Worm (Caenorhabditis elegans) whole organism, L3 larva: Measurements from ENCODE around the gene K12H6.12.

Experiments
- aly-2 ChIP-seq: fragments of 150-350 bp; optimal IDR thresholded peaks from 2 replicates; lab custom pipeline; 2014; ENCODE audit warnings: missing biosample characterization, missing genetic modification characterization
- ama-1 ChIP-seq: fragments of 150-350 bp; optimal IDR thresholded peaks from 2 replicates; lab custom pipeline; 2018
- ceh-16 ChIP-seq: sonication (generic microtip); optimal IDR thresholded peaks from 2 replicates; lab custom pipeline; 2017; ENCODE audit warnings: missing biosample characterization, missing genetic modification characterization
- ceh-28 ChIP-seq: fragments of 150-350 bp; optimal IDR thresholded peaks from 2 replicates; lab custom pipeline; 2014; ENCODE audit warnings: missing biosample characterization, missing genetic modification reagents, missing genetic modification characterization
- ceh-82 ChIP-seq: fragments of 150-350 bp; optimal IDR thresholded peaks from 2 replicates; lab custom pipeline; 2014; ENCODE audit warnings: missing biosample characterization, missing genetic modification characterization
- ceh-9 ChIP-seq: sonication (generic microtip); optimal IDR thresholded peaks from 2 replicates; lab custom pipeline; 2018; ENCODE audit warnings: missing biosample characterization, missing genetic modification characterization
- daf-12 ChIP-seq: fragments of 150-350 bp; optimal IDR thresholded peaks from 2 replicates; lab custom pipeline; 2014; ENCODE audit warnings: missing biosample characterization, missing genetic modification reagents, missing genetic modification characterization
- egl-27 ChIP-seq: sonication (generic microtip); optimal IDR thresholded peaks from 4 replicates; lab custom pipeline; 2017; ENCODE audit warnings: missing biosample characterization, missing genetic modification reagents, missing genetic modification characterization
- egl-5 ChIP-seq: fragments of 150-350 bp; optimal IDR thresholded peaks from 2 replicates; lab custom pipeline; 2017; ENCODE audit warnings: missing biosample characterization, missing genetic modification reagents, missing genetic modification characterization, inconsistent platforms
- elt-1 ChIP-seq: fragments of 150-350 bp; optimal IDR thresholded peaks from 2 replicates; lab custom pipeline; 2014; ENCODE audit warnings: missing biosample characterization, missing genetic modification characterization
- elt-2 ChIP-seq: sonication (generic microtip); optimal IDR thresholded peaks from 2 replicates; lab custom pipeline; 2016; ENCODE audit warnings: missing genetic modification reagents, mild to moderate bottlenecking, missing genetic modification characterization, missing compliant biosample characterization
- elt-3 ChIP-seq, 3 experiments: fragments of 150-350 bp in 1 of 3; sonication (generic microtip) in 2 of 3; optimal IDR thresholded peaks; 2 replicates in 2 of 3; 4 replicates in 1 of 3; lab custom pipeline; 2014 to 2017; ENCODE audit warnings: missing biosample characterization in 3 of 3, missing genetic modification characterization in 3 of 3
- fkh-10 ChIP-seq: sonication (generic microtip); optimal IDR thresholded peaks from 2 replicates; lab custom pipeline; 2017; ENCODE audit warnings: missing biosample characterization, missing genetic modification reagents, missing genetic modification characterization
- fkh-2 ChIP-seq: fragments of 150-350 bp; optimal IDR thresholded peaks from 2 replicates; lab custom pipeline; 2014; ENCODE audit warnings: missing biosample characterization, missing genetic modification reagents, missing genetic modification characterization
- fos-1 ChIP-seq: fragments of 150-350 bp; optimal IDR thresholded peaks from 2 replicates; lab custom pipeline; 2014; ENCODE audit warnings: missing biosample characterization, missing genetic modification characterization
- hmg-11 ChIP-seq: sonication (generic microtip); optimal IDR thresholded peaks from 2 replicates; lab custom pipeline; 2016; ENCODE audit warnings: missing genetic modification characterization, missing compliant biosample characterization
- jun-1 ChIP-seq: fragments of 150-350 bp; optimal IDR thresholded peaks from 2 replicates; lab custom pipeline; 2014; ENCODE audit warnings: missing biosample characterization, missing genetic modification reagents, missing genetic modification characterization
- lin-15B ChIP-seq: fragments of 150-350 bp; optimal IDR thresholded peaks from 2 replicates; lab custom pipeline; 2014; ENCODE audit warnings: missing biosample characterization, missing genetic modification characterization
- lin-39 ChIP-seq: fragments of 150-350 bp; optimal IDR thresholded peaks from 2 replicates; lab custom pipeline; 2018; ENCODE audit warnings: missing biosample characterization, missing genetic modification reagents, missing genetic modification characterization
- lsy-12 ChIP-seq: sonication (generic microtip); optimal IDR thresholded peaks from 2 replicates; lab custom pipeline; 2016; ENCODE audit warnings: mild to moderate bottlenecking, missing genetic modification characterization, missing compliant biosample characterization
- mdl-1 ChIP-seq: fragments of 150-350 bp; optimal IDR thresholded peaks from 2 replicates; lab custom pipeline; 2014; ENCODE audit warnings: missing biosample characterization, missing genetic modification characterization
- nfya-1 ChIP-seq: sonication (generic microtip); optimal IDR thresholded peaks from 2 replicates; lab custom pipeline; 2017; ENCODE audit warnings: missing genetic modification characterization, mild to moderate bottlenecking, missing compliant biosample characterization, antibody characterized with exemption, moderate library complexity; ENCODE audit not compliant: insufficient read depth
- nhr-11 ChIP-seq: fragments of 150-350 bp; optimal IDR thresholded peaks from 2 replicates; lab custom pipeline; 2014; ENCODE audit warnings: missing biosample characterization, missing genetic modification characterization
- nhr-12 ChIP-seq: fragments of 150-350 bp; optimal IDR thresholded peaks from 2 replicates; lab custom pipeline; 2014; ENCODE audit warnings: missing biosample characterization, missing genetic modification characterization
- nhr-237 ChIP-seq: fragments of 150-350 bp; optimal IDR thresholded peaks from 2 replicates; lab custom pipeline; 2014; ENCODE audit warnings: missing biosample characterization, missing genetic modification characterization
- nhr-25 ChIP-seq: sonication (generic microtip); optimal IDR thresholded peaks from 2 replicates; lab custom pipeline; 2017; ENCODE audit warnings: missing biosample characterization, missing genetic modification characterization
- nhr-28 ChIP-seq: fragments of 150-350 bp; optimal IDR thresholded peaks from 2 replicates; lab custom pipeline; 2014; ENCODE audit warnings: missing biosample characterization, missing genetic modification characterization
- nhr-43 ChIP-seq: sonication (generic microtip); optimal IDR thresholded peaks from 2 replicates; lab custom pipeline; 2016; ENCODE audit warnings: mild to moderate bottlenecking, missing genetic modification characterization, missing compliant biosample characterization; ENCODE audit not compliant: poor library complexity, severe bottlenecking
- nhr-67 ChIP-seq: fragments of 150-350 bp; optimal IDR thresholded peaks from 2 replicates; lab custom pipeline; 2014; ENCODE audit warnings: missing biosample characterization, missing genetic modification characterization
- nhr-76 ChIP-seq: fragments of 150-350 bp; sonication (generic microtip); optimal IDR thresholded peaks from 5 replicates; lab custom pipeline; 2014; ENCODE audit warnings: missing biosample characterization, missing genetic modification characterization
- nhr-77 ChIP-seq: fragments of 150-350 bp; optimal IDR thresholded peaks from 2 replicates; lab custom pipeline; 2014; ENCODE audit warnings: missing biosample characterization, missing genetic modification characterization
- pha-4 ChIP-seq: fragments of 150-350 bp; optimal IDR thresholded peaks from 2 replicates; lab custom pipeline; 2014; ENCODE audit warnings: missing biosample characterization, missing genetic modification reagents, missing genetic modification characterization
- pqm-1 ChIP-seq: fragments of 150-350 bp; optimal IDR thresholded peaks from 2 replicates; lab custom pipeline; 2017; ENCODE audit warnings: missing biosample characterization, missing genetic modification characterization, inconsistent platforms
- skn-1 ChIP-seq: fragments of 150-350 bp; optimal IDR thresholded peaks from 2 replicates; lab custom pipeline; 2014; ENCODE audit warnings: missing biosample characterization, missing genetic modification characterization
- snpc-4 ChIP-seq: fragments of 150-350 bp; optimal IDR thresholded peaks from 2 replicates; lab custom pipeline; 2014; ENCODE audit warnings: missing biosample characterization, missing genetic modification characterization
- tbx-2 ChIP-seq: sonication (generic microtip); optimal IDR thresholded peaks from 2 replicates; lab custom pipeline; 2016; ENCODE audit warnings: mild to moderate bottlenecking, missing genetic modification characterization, missing compliant biosample characterization
- unc-39 ChIP-seq: sonication (generic microtip); optimal IDR thresholded peaks from 4 replicates; lab custom pipeline; 2017; ENCODE audit warnings: missing biosample characterization, missing genetic modification characterization
- unc-62 ChIP-seq: fragments of 150-350 bp; sonication (generic microtip); optimal IDR thresholded peaks from 4 replicates; lab custom pipeline; 2014; ENCODE audit warnings: missing biosample characterization, missing genetic modification reagents, missing genetic modification characterization
- zag-1 ChIP-seq: fragments of 150-350 bp; optimal IDR thresholded peaks from 2 replicates; lab custom pipeline; 2014; ENCODE audit warnings: missing biosample characterization, missing genetic modification characterization
- ztf-11 ChIP-seq: fragments of 150-350 bp; optimal IDR thresholded peaks from 2 replicates; lab custom pipeline; 2014; ENCODE audit warnings: missing biosample characterization, missing genetic modification characterization
- ztf-4 ChIP-seq: fragments of 150-350 bp; optimal IDR thresholded peaks from 2 replicates; lab custom pipeline; 2014; ENCODE audit warnings: missing biosample characterization, missing genetic modification characterization

The K12H6.12 gene

DNA sequence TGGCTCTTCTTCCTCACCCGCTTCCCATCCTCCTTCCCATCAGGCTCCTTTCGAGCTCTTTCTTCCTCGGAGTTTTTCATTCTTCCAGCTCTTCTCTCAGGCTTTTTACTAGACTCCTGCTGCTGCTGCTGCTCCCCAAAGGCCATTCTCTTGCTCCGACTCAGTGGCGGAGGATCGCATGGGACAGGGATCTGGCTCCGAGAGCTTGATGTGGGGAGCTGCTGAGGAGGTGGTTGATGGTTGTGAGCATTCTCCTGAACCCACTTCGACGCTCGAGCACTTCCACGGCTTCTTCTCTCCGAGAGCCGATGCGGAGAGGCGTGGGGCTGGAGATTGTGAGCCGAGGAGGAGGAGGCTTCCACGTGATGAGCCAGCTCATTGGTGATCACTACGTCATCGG is 22.2 kb upstream of the K12H6.12 start:
- TF ChIP-seq unc-39 (tag; lab: Kevin White, UChicago) (no peak), egl-27 (tag; lab: Kevin White, UChicago) (no peak), hmg-11 (tag; lab: Kevin White, UChicago) (no peak), fkh-2 (no peak), lsy-12 (tag; lab: Kevin White, UChicago) (no peak), elt-1 (tag; lab: Kevin White, UChicago) (no peak), pha-4 (no peak), ceh-9 (tag; lab: Kevin White, UChicago) (no peak)

- TF ChIP-seq ceh-9 (tag; lab: Kevin White, UChicago): no peak
- TF ChIP-seq mdl-1 (tag; lab: Kevin White, UChicago): no peak
- peak; percentile 21 for TF ChIP-seq elt-2
- TF ChIP-seq nhr-25 (tag; lab: Kevin White, UChicago): no peak
- TF ChIP-seq nhr-12 (tag; lab: Kevin White, UChicago): no peak
- peak; percentile 63 for TF ChIP-seq lin-39 (tag; lab: Kevin White, UChicago)
- no peak for TF ChIP-seq nhr-43 (tag; lab: Kevin White, UChicago)
- TF ChIP-seq nhr-237 (tag; lab: Kevin White, UChicago): no peak
- TF ChIP-seq fos-1 (tag; lab: Kevin White, UChicago): no peak
- no peak for TF ChIP-seq nhr-77 (tag; lab: Kevin White, UChicago)
- TF ChIP-seq lin-15B (tag; lab: Kevin White, UChicago): peak; percentile 47
- no peak for TF ChIP-seq zag-1
- no peak for TF ChIP-seq ztf-4 (tag; lab: Kevin White, UChicago)
- no peak for TF ChIP-seq unc-62 (GFP tag; lab: Kevin White, UChicago)
- no peak for TF ChIP-seq tbx-2 (tag; lab: Kevin White, UChicago)
- no peak for TF ChIP-seq snpc-4 (tag; lab: Kevin White, UChicago)
- no peak for TF ChIP-seq unc-39 (tag; lab: Kevin White, UChicago)
- TF ChIP-seq pha-4: no peak
- TF ChIP-seq daf-12: no peak
- no peak for TF ChIP-seq pqm-1 (tag; lab: Kevin White, UChicago)
- TF ChIP-seq nhr-76: no peak
- TF ChIP-seq fkh-10 (GFP tag; lab: Kevin White, UChicago): no peak
- no peak for TF ChIP-seq ama-1 (lab: Kevin White, UChicago)
- no peak for TF ChIP-seq lsy-12 (tag; lab: Kevin White, UChicago)
- TF ChIP-seq jun-1 (tag; lab: Kevin White, UChicago): no peak
- no peak for TF ChIP-seq ceh-82 (tag; lab: Kevin White, UChicago)
- no peak for TF ChIP-seq nfya-1 (tag; lab: Kevin White, UChicago)
- no peak for TF ChIP-seq ceh-16 (tag; lab: Kevin White, UChicago)
- no peak for TF ChIP-seq ceh-28 (tag; lab: Kevin White, UChicago)
- TF ChIP-seq aly-2 (tag; lab: Kevin White, UChicago): no peak
- no peak for TF ChIP-seq nhr-28 (tag; lab: Kevin White, UChicago)
- peak; percentile 85 for TF ChIP-seq hmg-11 (tag; lab: Kevin White, UChicago)
- no peak for TF ChIP-seq skn-1
- TF ChIP-seq nhr-11 (tag; lab: Kevin White, UChicago): no peak
Measured at ce11 chrII:2787031-2787512, 20.9 kb upstream of the K12H6.12 start, which contains the start of the genes F08D12.12 and srpa-72. Gene F08D12.12, minus strand, starts transcription at chrII:2787081. Gene srpa-72, plus strand, starts transcription at chrII:2787481.

DNA sequence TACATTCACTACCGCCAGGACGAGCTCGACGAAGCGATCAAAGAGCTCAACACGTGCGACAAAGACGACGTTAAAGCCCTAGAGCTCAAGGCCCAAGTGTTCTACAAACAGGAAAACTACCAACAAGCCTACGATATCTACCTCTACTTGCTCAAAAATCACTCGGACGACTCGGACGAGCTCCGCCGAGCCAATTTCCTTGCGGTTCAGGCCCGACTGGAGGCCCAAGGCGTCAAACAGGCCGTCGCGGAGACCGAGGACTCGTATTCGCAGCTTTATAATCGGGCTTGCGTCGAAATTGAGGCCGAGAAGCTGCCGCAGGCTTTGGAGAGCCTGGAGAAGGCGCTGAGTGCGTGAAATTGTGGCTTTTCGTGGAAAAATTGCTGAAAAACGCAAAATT is 20.1 kb upstream of the K12H6.12 start:
- no peak for TF ChIP-seq hmg-11 (tag; lab: Kevin White, UChicago)
- TF ChIP-seq lin-39 (tag; lab: Kevin White, UChicago): no peak
- no peak for TF ChIP-seq elt-1 (tag; lab: Kevin White, UChicago)
- no peak for TF ChIP-seq fkh-10 (GFP tag; lab: Kevin White, UChicago)
- TF ChIP-seq lsy-12 (tag; lab: Kevin White, UChicago): no peak
- no peak for TF ChIP-seq elt-3 (tag; optimal IDR thresholded peaks at IDR 0.05; lab: Kevin White, UChicago)
- TF ChIP-seq ztf-11 (tag; lab: Kevin White, UChicago): no peak
- no peak for TF ChIP-seq elt-2
- TF ChIP-seq zag-1: no peak
- TF ChIP-seq egl-5 (tag; lab: Kevin White, UChicago): no peak
- TF ChIP-seq nhr-11 (tag; lab: Kevin White, UChicago): no peak
- TF ChIP-seq nhr-67 (tag; lab: Kevin White, UChicago): no peak
- no peak for TF ChIP-seq nhr-28 (tag; lab: Kevin White, UChicago)
- TF ChIP-seq ztf-4 (tag; lab: Kevin White, UChicago): no peak
- TF ChIP-seq, all 47 proteins: peak for 0
